Worm (Caenorhabditis elegans) whole organism, L2 larva: ENCODE results near the gene mvk-1.

ENCODE experiments used
- C34F6.9 ChIP-seq: fragments of 150-350 bp; optimal IDR thresholded peaks from 2 replicates; lab custom pipeline; 2014; ENCODE audit warnings: missing biosample characterization, missing genetic modification characterization
- F13H6.1 ChIP-seq: sonication (generic microtip); optimal IDR thresholded peaks from 2 replicates; lab custom pipeline; 2016; ENCODE audit warnings: missing genetic modification characterization, missing compliant biosample characterization
- R02D3.7 ChIP-seq: fragments of 150-350 bp; optimal IDR thresholded peaks from 2 replicates; lab custom pipeline; 2014; ENCODE audit warnings: missing biosample characterization, missing genetic modification characterization
- ZK546.5 ChIP-seq: sonication (generic microtip); optimal IDR thresholded peaks from 2 replicates; lab custom pipeline; 2017; ENCODE audit warnings: missing biosample characterization, missing genetic modification characterization
- aly-2 ChIP-seq: fragments of 150-350 bp; optimal IDR thresholded peaks from 2 replicates; lab custom pipeline; 2014; ENCODE audit warnings: missing biosample characterization, missing genetic modification characterization
- ama-1 ChIP-seq: fragments of 150-350 bp; optimal IDR thresholded peaks from 2 replicates; lab custom pipeline; 2018; ENCODE audit warnings: inconsistent platforms
- blmp-1 ChIP-seq: sonication (generic microtip); optimal IDR thresholded peaks from 2 replicates; lab custom pipeline; 2017; ENCODE audit warnings: missing genetic modification characterization, mild to moderate bottlenecking, missing compliant biosample characterization, antibody characterized with exemption, moderate library complexity; ENCODE audit not compliant: insufficient read depth
- ceh-82 ChIP-seq: fragments of 150-350 bp; optimal IDR thresholded peaks from 2 replicates; lab custom pipeline; 2014; ENCODE audit warnings: missing biosample characterization, missing genetic modification characterization
- crh-2 ChIP-seq: sonication (generic microtip); optimal IDR thresholded peaks from 2 replicates; lab custom pipeline; 2017; ENCODE audit warnings: missing biosample characterization, missing genetic modification characterization
- egl-27 ChIP-seq: sonication (generic microtip); optimal IDR thresholded peaks from 3 replicates; lab custom pipeline; 2017; ENCODE audit warnings: missing biosample characterization, missing genetic modification reagents, missing genetic modification characterization
- elt-3 ChIP-seq: sonication (generic microtip); optimal IDR thresholded peaks from 2 replicates; lab custom pipeline; 2017; ENCODE audit warnings: missing biosample characterization, missing genetic modification characterization
- fos-1 ChIP-seq: fragments of 150-350 bp; optimal IDR thresholded peaks from 2 replicates; lab custom pipeline; 2014; ENCODE audit warnings: missing biosample characterization, missing genetic modification characterization
- gmeb-1 ChIP-seq: fragments of 150-350 bp; optimal IDR thresholded peaks from 2 replicates; lab custom pipeline; 2014; ENCODE audit warnings: missing biosample characterization, missing genetic modification characterization
- lin-11 ChIP-seq: fragments of 150-350 bp; sonication (generic microtip); optimal IDR thresholded peaks from 2 replicates; lab custom pipeline; 2014; ENCODE audit warnings: missing biosample characterization, missing genetic modification characterization, inconsistent platforms, mixed read lengths
- lin-13 ChIP-seq: fragments of 150-350 bp; optimal IDR thresholded peaks from 2 replicates; lab custom pipeline; 2014; ENCODE audit warnings: missing biosample characterization, missing genetic modification reagents, missing genetic modification characterization
- lin-39 ChIP-seq: fragments of 150-350 bp; optimal IDR thresholded peaks from 2 replicates; lab custom pipeline; 2014; ENCODE audit warnings: missing biosample characterization, missing genetic modification reagents, missing genetic modification characterization
- lsy-2 ChIP-seq, 2 experiments: fragments of 150-350 bp in 1 of 2; sonication (generic microtip) in 1 of 2; optimal IDR thresholded peaks; 2 replicates each; lab custom pipeline; 2014 to 2017; ENCODE audit warnings: missing biosample characterization in 2 of 2, missing genetic modification characterization in 2 of 2
- mab-5 ChIP-seq: fragments of 150-350 bp; optimal IDR thresholded peaks from 2 replicates; lab custom pipeline; 2014; ENCODE audit warnings: missing biosample characterization, missing genetic modification characterization
- mbf-1 ChIP-seq: sonication (generic microtip); optimal IDR thresholded peaks from 2 replicates; lab custom pipeline; 2017; ENCODE audit warnings: missing biosample characterization, missing genetic modification characterization
- nhr-11 ChIP-seq: fragments of 150-350 bp; optimal IDR thresholded peaks from 2 replicates; lab custom pipeline; 2014; ENCODE audit warnings: missing biosample characterization, missing genetic modification characterization
- nhr-12 ChIP-seq: fragments of 150-350 bp; optimal IDR thresholded peaks from 2 replicates; lab custom pipeline; 2014; ENCODE audit warnings: missing biosample characterization, missing genetic modification characterization
- nhr-129 ChIP-seq: fragments of 150-350 bp; optimal IDR thresholded peaks from 2 replicates; lab custom pipeline; 2014; ENCODE audit warnings: missing biosample characterization, missing genetic modification characterization
- nhr-21 ChIP-seq: fragments of 150-350 bp; optimal IDR thresholded peaks from 2 replicates; lab custom pipeline; 2014; ENCODE audit warnings: missing biosample characterization, missing genetic modification characterization
- nhr-23 ChIP-seq: fragments of 150-350 bp; optimal IDR thresholded peaks from 2 replicates; lab custom pipeline; 2014; ENCODE audit warnings: missing biosample characterization, missing genetic modification reagents, missing genetic modification characterization
- nhr-237 ChIP-seq: fragments of 150-350 bp; optimal IDR thresholded peaks from 2 replicates; lab custom pipeline; 2014; ENCODE audit warnings: missing biosample characterization, missing genetic modification characterization
- nhr-77 ChIP-seq: fragments of 150-350 bp; optimal IDR thresholded peaks from 2 replicates; lab custom pipeline; 2014; ENCODE audit warnings: missing biosample characterization, missing genetic modification characterization
- peb-1 ChIP-seq: fragments of 150-350 bp; optimal IDR thresholded peaks from 2 replicates; lab custom pipeline; 2014; ENCODE audit warnings: missing biosample characterization, missing genetic modification characterization
- sma-3 ChIP-seq: sonication (generic microtip); optimal IDR thresholded peaks from 2 replicates; lab custom pipeline; 2016; ENCODE audit warnings: missing genetic modification reagents, missing genetic modification characterization, missing compliant biosample characterization
- sma-9 ChIP-seq, 2 experiments: fragments of 150-350 bp in 1 of 2; sonication (generic microtip) in 1 of 2; optimal IDR thresholded peaks; 2 replicates each; lab custom pipeline; 2014 to 2016; ENCODE audit warnings: missing genetic modification characterization in 2 of 2, mild to moderate bottlenecking in 1 of 2, missing biosample characterization in 1 of 2, missing compliant biosample characterization in 1 of 2, missing genetic modification reagents in 1 of 2, moderate library complexity in 1 of 2
- zag-1 ChIP-seq: fragments of 150-350 bp; optimal IDR thresholded peaks from 2 replicates; lab custom pipeline; 2014; ENCODE audit warnings: missing biosample characterization, missing genetic modification characterization

mvk-1 gene

DNA sequence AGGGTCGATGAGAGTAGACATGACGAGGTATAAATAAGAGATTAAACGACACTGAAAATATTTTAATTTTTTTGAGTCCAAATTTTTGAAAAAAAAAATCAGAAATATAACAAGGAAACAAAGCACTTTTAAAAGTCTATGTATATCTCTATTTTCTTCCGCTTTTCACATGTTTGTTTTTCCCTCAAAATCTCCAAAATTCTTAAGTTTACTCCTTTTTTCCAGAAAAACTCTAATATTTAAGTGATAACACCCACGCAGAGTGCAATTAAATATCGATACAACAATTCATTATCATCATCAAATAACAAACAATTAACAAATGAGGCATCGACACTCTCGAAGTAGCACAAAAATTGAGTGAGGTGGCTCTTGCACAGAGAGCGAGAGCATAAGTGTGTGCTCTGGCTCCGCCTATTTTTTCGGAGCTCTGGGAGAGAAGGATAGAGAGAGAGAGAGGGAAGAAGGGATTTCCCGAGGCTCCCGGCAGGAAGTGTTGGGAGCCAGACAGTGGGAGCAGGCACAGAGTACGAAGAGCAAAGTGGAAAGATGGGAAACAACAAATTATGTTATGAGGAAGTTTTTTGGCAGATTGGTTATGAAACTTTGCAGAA is 21.7 kb upstream of the mvk-1 start, which contains the start of gene anmt-2:
Gene anmt-2, minus strand, starts transcription at position 51 of the 614 bp plus-strand sequence.
- no peak for TF ChIP-seq aly-2 (tag; lab: Kevin White, UChicago)
- TF ChIP-seq sma-9 (GFP tag; optimal IDR thresholded peaks at IDR 0.05; lab: Kevin White, UChicago) = peak; percentile 71
- TF ChIP-seq sma-9 (tag; optimal IDR thresholded peaks at IDR 0.05; lab: Kevin White, UChicago) = no peak
- no peak for TF ChIP-seq blmp-1 (tag; lab: Kevin White, UChicago)
- TF ChIP-seq nhr-129 (tag; lab: Kevin White, UChicago) = peak; percentile 56
- TF ChIP-seq ama-1 (lab: Kevin White, UChicago) = no peak
- TF ChIP-seq peb-1 (tag; lab: Kevin White, UChicago) = no peak
- peak; percentile 69 for TF ChIP-seq F13H6.1 (tag; lab: Kevin White, UChicago)

ce11 chrIII:6155787-6156186 is 19.7 kb upstream of the mvk-1 start:
- no peak for TF ChIP-seq gmeb-1 (tag; lab: Kevin White, UChicago)
- no peak for TF ChIP-seq lsy-2 (tag; optimal IDR thresholded peaks at IDR 0.05; lab: Kevin White, UChicago)
- TF ChIP-seq ceh-82 = no peak
- no peak for TF ChIP-seq lin-13 (GFP tag; lab: Kevin White, UChicago)
- no peak for TF ChIP-seq R02D3.7
- peak; percentile 23 for TF ChIP-seq F13H6.1 (tag; lab: Kevin White, UChicago)
- peak; percentile 33 for TF ChIP-seq C34F6.9 (tag; lab: Kevin White, UChicago)
- TF ChIP-seq ZK546.5 = no peak

DNA sequence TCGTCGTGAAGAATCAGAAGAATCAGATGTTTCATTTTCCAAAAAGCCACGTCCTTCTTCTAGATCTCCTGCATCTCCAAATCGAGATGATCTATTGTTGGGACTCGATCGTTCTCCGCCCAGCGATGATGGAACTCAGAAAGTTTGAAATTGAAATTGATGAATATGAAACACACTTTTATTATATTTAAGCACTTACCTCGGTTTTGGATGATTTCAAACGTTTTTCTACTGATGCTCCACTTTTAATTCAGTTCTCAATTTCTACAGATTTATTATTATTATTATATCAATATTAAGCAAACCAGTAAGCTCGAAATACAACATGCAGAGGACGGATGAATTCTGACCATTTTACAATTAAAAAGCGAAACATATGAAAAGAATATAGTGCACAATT is 18.5 kb upstream of the mvk-1 start:
- TF ChIP-seq mab-5 (tag; lab: Kevin White, UChicago) = no peak
- TF ChIP-seq egl-27 = no peak
- TF ChIP-seq lin-11 (tag; lab: Kevin White, UChicago) = no peak
- no peak for TF ChIP-seq elt-3 (tag; lab: Kevin White, UChicago)
- TF ChIP-seq nhr-77 (tag; lab: Kevin White, UChicago) = no peak
- TF ChIP-seq sma-3 (GFP tag; lab: Kevin White, UChicago) = no peak
- no peak for TF ChIP-seq nhr-23 (tag; lab: Kevin White, UChicago)
- TF ChIP-seq crh-2 (tag; lab: Kevin White, UChicago) = no peak
- no peak for TF ChIP-seq lin-39 (tag; lab: Kevin White, UChicago)
- TF ChIP-seq nhr-129 (tag; lab: Kevin White, UChicago) = no peak
- TF ChIP-seq zag-1 (tag; lab: Kevin White, UChicago) = no peak
- TF ChIP-seq nhr-21 (tag; lab: Kevin White, UChicago) = no peak
- TF ChIP-seq nhr-11 = no peak
- no peak for TF ChIP-seq ZK546.5

DNA sequence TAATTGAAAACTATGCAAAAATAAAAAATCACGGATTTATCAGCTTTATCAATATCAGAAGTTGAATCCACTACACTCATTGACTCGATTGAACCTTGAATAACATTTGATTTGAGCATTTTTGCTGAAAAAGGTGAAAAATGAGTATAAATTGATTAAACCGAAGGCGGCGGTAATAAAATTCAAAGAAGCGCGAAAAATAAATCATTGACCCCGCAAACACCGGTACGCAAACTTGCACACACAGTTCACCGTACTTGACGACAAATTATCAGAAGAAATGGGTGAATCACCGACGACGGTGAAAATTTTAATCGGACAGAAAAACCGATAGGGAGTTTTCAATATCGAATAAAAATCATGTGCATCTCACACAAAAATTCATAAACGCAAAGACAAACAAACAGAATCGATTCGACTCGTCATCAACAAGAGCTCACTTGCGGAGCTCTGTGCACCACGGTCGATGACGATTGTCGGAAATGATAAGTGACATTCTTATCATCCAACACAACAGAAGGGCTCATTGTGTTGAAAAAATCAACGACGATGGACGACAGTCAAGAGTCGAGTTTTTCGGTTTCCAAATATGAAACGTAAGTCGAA is 13.5 kb upstream of the mvk-1 start, which contains the start of the genes wht-7 and Y42G9A.1:
Gene wht-7, minus strand, starts transcription at position 131 of the 606 bp plus-strand sequence.
Gene Y42G9A.1, plus strand, starts transcription at position 495 of the 606 bp plus-strand sequence.
- TF ChIP-seq gmeb-1 (tag; lab: Kevin White, UChicago) = peak; percentile 10
- no peak for TF ChIP-seq nhr-11
- TF ChIP-seq nhr-237 = no peak
- no peak for TF ChIP-seq mab-5 (tag; lab: Kevin White, UChicago)
- peak; percentile 67 for TF ChIP-seq fos-1 (tag; lab: Kevin White, UChicago)

ce11 chrIII:6148684-6149083 is 12.6 kb upstream of the mvk-1 start:
- TF ChIP-seq mbf-1 (no peak), nhr-237 (no peak)

- TF ChIP-seq nhr-12 (tag; lab: Kevin White, UChicago) (no peak), nhr-11 (no peak), sma-9 (GFP tag; optimal IDR thresholded peaks at IDR 0.05; lab: Kevin White, UChicago) (peak; percentile 30), sma-9 (tag; optimal IDR thresholded peaks at IDR 0.05; lab: Kevin White, UChicago) (no peak), egl-27 (no peak), sma-3 (GFP tag; lab: Kevin White, UChicago) (no peak)
These were observed 11.8 kb upstream of the mvk-1 start, which contains the start of gene Y42G9A.2 for ce11 chrIII:6147903-6148302. Gene Y42G9A.2 (plus strand): TSS chrIII:6148186.
